Fruit fly (Drosophila melanogaster): ENCODE data around the gene kmg.
A peak's percentile ranks its signal among the peaks of the same experiment; 100 is the strongest.

Gene kmg

DNA sequence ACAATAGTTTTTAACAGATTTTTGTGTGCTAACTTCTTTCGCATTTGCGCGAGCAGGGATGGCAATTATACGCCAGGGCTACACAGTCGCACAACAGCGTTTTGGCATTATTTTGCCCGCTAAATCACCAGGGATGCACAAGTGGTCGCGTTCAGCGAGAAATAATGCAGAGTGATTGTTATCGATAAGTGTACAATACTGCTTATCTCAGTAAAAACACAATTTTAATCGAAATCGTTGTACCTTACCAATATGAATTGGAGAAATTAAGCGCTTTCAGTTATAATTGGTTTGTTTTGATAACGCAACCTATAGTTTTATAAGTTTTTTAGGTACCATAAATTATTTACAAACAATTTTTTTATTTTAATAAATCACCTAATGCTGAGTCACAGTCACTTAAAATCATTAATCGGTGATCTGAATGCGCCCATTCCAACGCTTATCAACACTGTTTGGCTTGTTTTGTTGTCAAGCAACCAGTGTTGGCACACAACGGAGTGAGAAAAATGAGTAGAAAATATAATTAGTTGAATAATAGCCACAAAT is 16.4 kb downstream of the kmg start, which contains the start of the genes Sfmbt and CG5439 (continued):
- TF ChIP-seq onecut (GFP tag; IDR thresholded peaks at IDR 0.05) (peak; percentile 42; the same call in 1 of the 2 replicates), Dad (GFP tag; optimal IDR thresholded peaks at IDR 0.05) (peak; percentile 57), psq (GFP tag; optimal IDR thresholded peaks at IDR 0.05) (peak; percentile 76), dimm (GFP tag; IDR thresholded peaks at IDR 0.05) (peak; percentile 17; the same call in 1 of the 2 replicates), Fer2 (tag; optimal IDR thresholded peaks at IDR 0.05) (peak; percentile 57), hth (optimal IDR thresholded peaks at IDR 0.05) (no peak), ems (GFP tag; optimal IDR thresholded peaks at IDR 0.05) (peak; percentile 75), CG16779 (GFP tag; IDR thresholded peaks at IDR 0.05) (peak; percentile 61; the same call in 1 of the 2 replicates), HLHmδ (GFP tag; optimal IDR thresholded peaks at IDR 0.05) (peak; percentile 16), zfh1 (GFP tag; IDR thresholded peaks at IDR 0.05) (0 out of 3 replicates have a peak, but pooled peaks have one; percentile 8), luna (GFP tag; optimal IDR thresholded peaks at IDR 0.05) (peak; percentile 60), CG10147 (GFP tag; optimal IDR thresholded peaks at IDR 0.05) (no peak), sens (GFP tag) (peak; percentile 97), Oli (tag; optimal IDR thresholded peaks at IDR 0.05) (no peak), fd64A (GFP tag; optimal IDR thresholded peaks at IDR 0.05) (no peak), amos (GFP tag; IDR thresholded peaks at IDR 0.05; ENCODE audit: partially characterized antibody) (peak; percentile 53), ttk (GFP tag; IDR thresholded peaks at IDR 0.05) (peak; percentile 30; the same call in 1 of the 2 replicates), Stat92E (GFP tag; optimal IDR thresholded peaks at IDR 0.05) (peak in 1 of 3 experiments; percentile 30), Nf-YB (GFP tag; optimal IDR thresholded peaks at IDR 0.05) (peak; percentile 21), CG18599 (GFP tag; optimal IDR thresholded peaks at IDR 0.05) (no peak), CG33557 (GFP tag; optimal IDR thresholded peaks at IDR 0.05) (peak; percentile 62), CG7556 (GFP tag; optimal IDR thresholded peaks at IDR 0.05) (no peak), jing (GFP tag; optimal IDR thresholded peaks at IDR 0.05) (no peak), Dip3 (GFP tag; optimal IDR thresholded peaks at IDR 0.05) (peak; percentile 75), Nf-YA (GFP tag; IDR thresholded peaks at IDR 0.05) (no peak), Dp (GFP tag; optimal IDR thresholded peaks at IDR 0.05) (peak; percentile 48), ase (GFP tag; IDR thresholded peaks at IDR 0.05) (0 out of 3 replicates have a peak, but pooled peaks have one; percentile 45), Antp (GFP tag; optimal IDR thresholded peaks at IDR 0.05) (peak; percentile 86), GATAe (GFP tag; conservative IDR thresholded peaks at IDR 0.05) (peak; percentile 22; the same call in 1 of the 2 replicates), pita (GFP tag; optimal IDR thresholded peaks at IDR 0.05) (no peak), CG10267 (tag; optimal IDR thresholded peaks at IDR 0.05) (peak; percentile 97), corto (GFP tag; optimal IDR thresholded peaks at IDR 0.05) (peak; percentile 29), CG6254 (GFP tag; optimal IDR thresholded peaks at IDR 0.05) (peak; percentile 23), CG2678 (tag; optimal IDR thresholded peaks at IDR 0.05) (no peak), BEAF-32 (GFP tag; optimal IDR thresholded peaks at IDR 0.05) (peak; percentile 72), cwo (GFP tag; optimal IDR thresholded peaks at IDR 0.05) (peak; percentile 55), pfk (GFP tag; optimal IDR thresholded peaks at IDR 0.05) (no peak), Side (GFP tag; optimal IDR thresholded peaks at IDR 0.05) (peak; percentile 54), CG4617 (GFP tag; optimal IDR thresholded peaks at IDR 0.05; ENCODE audit: borderline replicate concordance) (peak; percentile 88), cad (GFP tag; optimal IDR thresholded peaks at IDR 0.05) (no peak), eyg (GFP tag; optimal IDR thresholded peaks at IDR 0.05) (peak; percentile 51), hb (GFP tag; IDR thresholded peaks at IDR 0.05; ENCODE audit: partially characterized antibody) (no peak), CG15073 (GFP tag; optimal IDR thresholded peaks at IDR 0.05) (no peak), CG2199 (GFP tag; IDR thresholded peaks at IDR 0.05) (no peak), CG3838 (GFP tag; optimal IDR thresholded peaks at IDR 0.05) (peak; percentile 26), HmgD (GFP tag; optimal IDR thresholded peaks at IDR 0.05) (peak; percentile 89), cato (GFP tag; optimal IDR thresholded peaks at IDR 0.05; ENCODE audit: borderline replicate concordance) (peak; percentile 65), lbe (GFP tag; optimal IDR thresholded peaks at IDR 0.05) (peak; percentile 77), CG18011 (GFP tag; optimal IDR thresholded peaks at IDR 0.05) (peak; percentile 38)

Measured in whole organism, embryonic.